Fruit fly (Drosophila melanogaster): ENCODE results near the gene CG13771.
A peak's percentile ranks its signal among the peaks of the same experiment; 100 is the strongest.

CG13771 gene

dm6 chr2L:6649085-6649754 is 14.2 kb downstream of the CG13771 start, which contains the start of the genes CG31635 and Tango1 (continued):
- TF ChIP-seq CG30020 (tag; optimal IDR thresholded peaks at IDR 0.05) = peak; percentile 56
- TF ChIP-seq CG31441 (GFP tag; IDR thresholded peaks at IDR 0.05) = no peak
- TF ChIP-seq CG7928 (GFP tag; optimal IDR thresholded peaks at IDR 0.05) = peak; percentile 13
- no peak for TF ChIP-seq slou (GFP tag; optimal IDR thresholded peaks at IDR 0.05)
- no peak for TF ChIP-seq Doc2 (GFP tag; IDR thresholded peaks at IDR 0.05)
- no peak for TF ChIP-seq CG17612 (GFP tag; IDR thresholded peaks at IDR 0.05)
- no peak for TF ChIP-seq dm (GFP tag; optimal IDR thresholded peaks at IDR 0.05)
- TF ChIP-seq bbx (GFP tag; IDR thresholded peaks at IDR 0.05; ENCODE audit: partially characterized antibody) = no peak
- TF ChIP-seq CG4328 (GFP tag; optimal IDR thresholded peaks at IDR 0.05) = no peak
- no peak for TF ChIP-seq CG2202 (tag; optimal IDR thresholded peaks at IDR 0.05)
- peak; percentile 46; the same call in 1 of the 3 replicates for TF ChIP-seq CG34422 (GFP tag; IDR thresholded peaks at IDR 0.05)
- no peak for TF ChIP-seq pb (GFP tag; optimal IDR thresholded peaks at IDR 0.05)
- no peak for TF ChIP-seq zfh2 (GFP tag; optimal IDR thresholded peaks at IDR 0.05)
- TF ChIP-seq insv (GFP tag; optimal IDR thresholded peaks at IDR 0.05) = no peak
- peak; percentile 57 for TF ChIP-seq Max (GFP tag; optimal IDR thresholded peaks at IDR 0.05)
- no peak for TF ChIP-seq CG11247 (GFP tag; IDR thresholded peaks at IDR 0.05)
- no peak for TF ChIP-seq Ssrp (tag; optimal IDR thresholded peaks at IDR 0.05)
- TF ChIP-seq cad (GFP tag; optimal IDR thresholded peaks at IDR 0.05) = no peak
- TF ChIP-seq Med (GFP tag) = peak; percentile 82
- no peak for TF ChIP-seq Dek (tag; optimal IDR thresholded peaks at IDR 0.05)
- TF ChIP-seq eyg (GFP tag; optimal IDR thresholded peaks at IDR 0.05) = no peak
- TF ChIP-seq cwo (GFP tag; optimal IDR thresholded peaks at IDR 0.05) = no peak
- TF ChIP-seq D (optimal IDR thresholded peaks at IDR 0.05) = no peak
- no peak for TF ChIP-seq D (GFP tag; optimal IDR thresholded peaks at IDR 0.05)
- TF ChIP-seq HLH54F (GFP tag; optimal IDR thresholded peaks at IDR 0.05) = peak; percentile 36
- TF ChIP-seq tna (GFP tag; IDR thresholded peaks at IDR 0.05; ENCODE audit: partially characterized antibody) = no peak
- no peak for TF ChIP-seq Mad (GFP tag; optimal IDR thresholded peaks at IDR 0.05)
- no peak for TF ChIP-seq trh (GFP tag; optimal IDR thresholded peaks at IDR 0.05)
- peak; percentile 77 for TF ChIP-seq row (GFP tag; IDR thresholded peaks at IDR 0.05)
- no peak for TF ChIP-seq tio (GFP tag; optimal IDR thresholded peaks at IDR 0.05)
- no peak for TF ChIP-seq Camta (GFP tag; optimal IDR thresholded peaks at IDR 0.05)
- TF ChIP-seq CG3281 (GFP tag; optimal IDR thresholded peaks at IDR 0.05) = no peak
- TF ChIP-seq sqz (GFP tag; optimal IDR thresholded peaks at IDR 0.05) = no peak
- peak; percentile 89 for TF ChIP-seq sd (tag; optimal IDR thresholded peaks at IDR 0.05)
- no peak for TF ChIP-seq CG12219 (GFP tag; optimal IDR thresholded peaks at IDR 0.05)
- no peak for TF ChIP-seq CG11696 (GFP tag; IDR thresholded peaks at IDR 0.05)
- TF ChIP-seq Doc3 (GFP tag; IDR thresholded peaks at IDR 0.05; ENCODE audit: partially characterized antibody) = no peak
- TF ChIP-seq Meics (GFP tag; optimal IDR thresholded peaks at IDR 0.05) = no peak
- TF ChIP-seq sug (tag; optimal IDR thresholded peaks at IDR 0.05) = peak; percentile 27
- TF ChIP-seq CHES-1-like (GFP tag; optimal IDR thresholded peaks at IDR 0.05) = peak; percentile 20
- no peak for TF ChIP-seq CG7745 (tag; optimal IDR thresholded peaks at IDR 0.05)
- no peak for TF ChIP-seq CG4730 (GFP tag; IDR thresholded peaks at IDR 0.05)
- no peak for TF ChIP-seq CG2199 (GFP tag; IDR thresholded peaks at IDR 0.05)
- peak; percentile 80 for TF ChIP-seq Ets65A (GFP tag)
- TF ChIP-seq CG3726 (GFP tag; IDR thresholded peaks at IDR 0.05) = no peak
- TF ChIP-seq CG9437 (GFP tag; optimal IDR thresholded peaks at IDR 0.05) = no peak
- no peak for TF ChIP-seq fd102C (GFP tag; optimal IDR thresholded peaks at IDR 0.05)
- TF ChIP-seq PHDP (tag; optimal IDR thresholded peaks at IDR 0.05) = no peak
- TF ChIP-seq CG3407 (GFP tag; optimal IDR thresholded peaks at IDR 0.05) = no peak
- no peak for TF ChIP-seq CG6791 (GFP tag; IDR thresholded peaks at IDR 0.05; ENCODE audit: partially characterized antibody)
- no peak for TF ChIP-seq CG8944 (GFP tag; optimal IDR thresholded peaks at IDR 0.05)
